Worm (Caenorhabditis elegans): Measurements from ENCODE around the gene pfut-1.

- TF ChIP-seq attf-5 (GFP tag; optimal IDR thresholded peaks at IDR 0.05) (no peak), nfya-1 (tag; optimal IDR thresholded peaks at IDR 0.05; ENCODE audit: borderline replicate concordance, insufficient read depth) (no peak), ama-1 (optimal IDR thresholded peaks at IDR 0.05) (no peak), ama-1 (GFP tag; optimal IDR thresholded peaks at IDR 0.05) (no peak), die-1 (tag; optimal IDR thresholded peaks at IDR 0.05) (no peak), T07F8.4 (tag; optimal IDR thresholded peaks at IDR 0.05) (no peak), pha-4 (tag; optimal IDR thresholded peaks at IDR 0.05) (no peak), madf-6 (GFP tag; IDR thresholded peaks at IDR 0.05) (no peak), athp-1 (tag; optimal IDR thresholded peaks at IDR 0.05) (no peak), lsy-27 (tag; optimal IDR thresholded peaks at IDR 0.05; ENCODE audit: borderline replicate concordance, insufficient read depth) (no peak), Y67H2A.10 (GFP tag; conservative IDR thresholded peaks at IDR 0.05) (no peak), ZK185.1 (tag; optimal IDR thresholded peaks at IDR 0.05; ENCODE audit: poor library complexity, severe bottlenecking) (no peak), snpc-4 (GFP tag; optimal IDR thresholded peaks at IDR 0.05) (no peak), snpc-4 (tag; optimal IDR thresholded peaks at IDR 0.05) (no peak), tlf-1 (GFP tag; optimal IDR thresholded peaks at IDR 0.05) (no peak), xnd-1 (tag; optimal IDR thresholded peaks at IDR 0.05) (no peak)
Observed at ce11 chrX:3190193-3190592, 24.6 kb downstream of the pfut-1 start.

Data from whole organism, young adult.